Fruit fly (Drosophila melanogaster) whole organism, embryonic: Measurements from ENCODE around the gene CG17221.
A peak's percentile ranks its signal among the peaks of the same experiment; 100 is the strongest.

ENCODE experiments used
- Atf6 ChIP-seq: fragments of 200-800 bp; sonication (Bioruptor generic); IDR thresholded peaks from 2 replicates; pipeline ENCODE4 v1.3.6; 2022; ENCODE audit warnings: missing biosample characterization, missing genetic modification characterization
- CG10979 ChIP-seq: fragments of 200-800 bp; sonication (Bioruptor generic); optimal IDR thresholded peaks from 2 replicates; lab custom pipeline; 2018; ENCODE audit warnings: missing biosample characterization, mild to moderate bottlenecking, missing genetic modification characterization, moderate library complexity
- CG11247 ChIP-seq: fragments of 200-800 bp; sonication (Bioruptor generic); IDR thresholded peaks from 2 replicates; pipeline ENCODE4 v1.3.6; 2022; ENCODE audit warnings: missing biosample characterization, missing genetic modification characterization
- CG11504 ChIP-seq: fragments of 200-800 bp; sonication (Bioruptor generic); optimal IDR thresholded peaks from 3 replicates; lab custom pipeline; 2019; ENCODE audit warnings: missing biosample characterization, mild to moderate bottlenecking, missing genetic modification characterization, moderate library complexity
- CG11696 ChIP-seq: fragments of 200-800 bp; sonication (Bioruptor generic); IDR thresholded peaks from 2 replicates; pipeline ENCODE4 v1.3.6; 2022; ENCODE audit warnings: missing biosample characterization, missing genetic modification characterization
- CG12236 ChIP-seq: fragments of 200-800 bp; sonication (Bioruptor generic); optimal IDR thresholded peaks from 2 replicates; lab custom pipeline; 2016; ENCODE audit warnings: missing biosample characterization, missing genetic modification characterization
- CG12391 ChIP-seq: fragments of 200-800 bp; sonication (Bioruptor generic); optimal IDR thresholded peaks from 3 replicates; lab custom pipeline; 2018; ENCODE audit warnings: missing biosample characterization, mild to moderate bottlenecking, missing genetic modification characterization, moderate library complexity
- CG13296 ChIP-seq: fragments of 200-800 bp; sonication (Bioruptor generic); optimal IDR thresholded peaks from 3 replicates; lab custom pipeline; 2018; ENCODE audit warnings: missing biosample characterization, mild to moderate bottlenecking, missing genetic modification characterization
- CG14860 ChIP-seq: fragments of 200-800 bp; sonication (Bioruptor generic); IDR thresholded peaks from 3 replicates; pipeline ENCODE4 v1.3.6; 2022; ENCODE audit warnings: missing biosample characterization, missing genetic modification characterization; ENCODE audit not compliant: partially characterized antibody
- CG14965 ChIP-seq: fragments of 200-800 bp; sonication (Bioruptor generic); optimal IDR thresholded peaks from 2 replicates; lab custom pipeline; 2016; ENCODE audit warnings: missing biosample characterization, missing genetic modification characterization, borderline replicate concordance
- CG16863 ChIP-seq: fragments of 200-800 bp; sonication (Bioruptor generic); optimal IDR thresholded peaks from 3 replicates; lab custom pipeline; 2016; ENCODE audit warnings: missing biosample characterization, missing genetic modification characterization
- CG2129 ChIP-seq: fragments of 200-800 bp; sonication (Bioruptor generic); IDR thresholded peaks from 2 replicates; pipeline ENCODE4 v1.3.6; 2022; ENCODE audit warnings: missing biosample characterization, missing genetic modification characterization; ENCODE audit not compliant: partially characterized antibody
- CG3065 ChIP-seq: fragments of 200-800 bp; sonication (Bioruptor generic); optimal IDR thresholded peaks from 2 replicates; lab custom pipeline; 2016; ENCODE audit warnings: missing biosample characterization, missing genetic modification characterization
- CG7357 ChIP-seq: fragments of 200-800 bp; sonication (Bioruptor generic); IDR thresholded peaks from 3 replicates; pipeline ENCODE4 v1.3.6; 2022; ENCODE audit warnings: missing biosample characterization, missing genetic modification characterization
- CG7963 ChIP-seq: fragments of 200-800 bp; sonication (Bioruptor generic); IDR thresholded peaks from 3 replicates; pipeline ENCODE4 v1.3.6; 2022; ENCODE audit warnings: missing biosample characterization, missing genetic modification characterization; ENCODE audit not compliant: partially characterized antibody
- CG8281 ChIP-seq: fragments of 200-800 bp; sonication (Bioruptor generic); optimal IDR thresholded peaks from 2 replicates; lab custom pipeline; 2018; ENCODE audit warnings: missing biosample characterization, mild to moderate bottlenecking, missing genetic modification characterization, moderate library complexity
- CHES-1-like ChIP-seq: fragments of 200-800 bp; sonication (Bioruptor generic); optimal IDR thresholded peaks from 2 replicates; lab custom pipeline; 2016; ENCODE audit warnings: missing biosample characterization, missing genetic modification characterization
- Dbx ChIP-seq: fragments of 200-800 bp; sonication (Bioruptor generic); IDR thresholded peaks from 3 replicates; pipeline ENCODE4 v1.3.6; 2022; ENCODE audit warnings: missing biosample characterization, missing genetic modification characterization
- Dp ChIP-seq: fragments of 200-800 bp; sonication (Bioruptor generic); optimal IDR thresholded peaks from 2 replicates; lab custom pipeline; 2018; ENCODE audit warnings: missing biosample characterization, mild to moderate bottlenecking, missing genetic modification characterization, moderate library complexity
- ERR ChIP-seq: fragments of 200-800 bp; sonication (Bioruptor generic); optimal IDR thresholded peaks from 2 replicates; lab custom pipeline; 2016; ENCODE audit warnings: missing biosample characterization, missing genetic modification characterization
- Fer1 ChIP-seq: fragments of 200-800 bp; sonication (Bioruptor generic); optimal IDR thresholded peaks from 2 replicates; lab custom pipeline; 2017; ENCODE audit warnings: missing biosample characterization, mild to moderate bottlenecking, missing genetic modification characterization
- Gsc ChIP-seq: fragments of 200-800 bp; sonication (Bioruptor generic); IDR thresholded peaks from 2 replicates; pipeline ENCODE4 v1.3.6; 2022; ENCODE audit warnings: missing biosample characterization, missing genetic modification characterization
- HLH4C ChIP-seq: fragments of 200-800 bp; sonication (Bioruptor generic); IDR thresholded peaks from 3 replicates; pipeline ENCODE4 v1.3.6; 2022; ENCODE audit warnings: missing biosample characterization, missing genetic modification characterization; ENCODE audit not compliant: partially characterized antibody
- MBD-R2 ChIP-seq: fragments of 200-800 bp; sonication (Bioruptor generic); IDR thresholded peaks from 2 replicates; pipeline ENCODE4 v1.3.6; 2022; ENCODE audit warnings: missing biosample characterization, missing genetic modification characterization
- MESR4 ChIP-seq: fragments of 200-800 bp; sonication (Bioruptor generic); optimal IDR thresholded peaks from 2 replicates; lab custom pipeline; 2018; ENCODE audit warnings: missing biosample characterization, mild to moderate bottlenecking, missing genetic modification characterization, moderate library complexity
- Oli ChIP-seq: fragments of 200-800 bp; sonication (Bioruptor generic); optimal IDR thresholded peaks from 2 replicates; lab custom pipeline; 2018; ENCODE audit warnings: missing biosample characterization, mild to moderate bottlenecking, missing genetic modification characterization, moderate library complexity
- Sry-δ ChIP-seq: fragments of 200-800 bp; sonication (Bioruptor generic); optimal IDR thresholded peaks from 2 replicates; lab custom pipeline; 2016; ENCODE audit warnings: missing biosample characterization, missing genetic modification characterization
- TFAM ChIP-seq: fragments of 200-800 bp; sonication (Bioruptor generic); optimal IDR thresholded peaks from 2 replicates; lab custom pipeline; 2017; ENCODE audit warnings: missing biosample characterization, missing genetic modification characterization, inconsistent platforms
- amos ChIP-seq: fragments of 200-800 bp; sonication (Bioruptor generic); IDR thresholded peaks from 2 replicates; pipeline ENCODE4 v1.3.6; 2022; ENCODE audit warnings: missing biosample characterization, missing genetic modification characterization; ENCODE audit not compliant: partially characterized antibody
- ase ChIP-seq: fragments of 200-800 bp; sonication (Bioruptor generic); IDR thresholded peaks from 3 replicates; pipeline ENCODE4 v1.3.6; 2022; ENCODE audit warnings: missing biosample characterization, missing genetic modification characterization
- caup ChIP-seq: fragments of 200-800 bp; sonication (Bioruptor generic); optimal IDR thresholded peaks from 3 replicates; lab custom pipeline; 2017; ENCODE audit warnings: missing biosample characterization, mild to moderate bottlenecking, missing genetic modification characterization, moderate library complexity; ENCODE audit not compliant: severe bottlenecking
- chinmo ChIP-seq: fragments of 200-800 bp; sonication (Bioruptor generic); IDR thresholded peaks from 4 replicates; pipeline ENCODE4 v1.3.6; 2022; ENCODE audit warnings: missing biosample characterization, missing genetic modification characterization; ENCODE audit not compliant: partially characterized antibody
- fd3F ChIP-seq: fragments of 200-800 bp; sonication (Bioruptor generic); optimal IDR thresholded peaks from 2 replicates; lab custom pipeline; 2018; ENCODE audit warnings: missing biosample characterization, mild to moderate bottlenecking, missing genetic modification characterization, moderate library complexity
- fu2 ChIP-seq: fragments of 200-800 bp; sonication (Bioruptor generic); optimal IDR thresholded peaks from 2 replicates; lab custom pipeline; 2016; ENCODE audit warnings: missing biosample characterization, missing genetic modification characterization
- gsb ChIP-seq: fragments of 200-800 bp; sonication (Bioruptor generic); IDR thresholded peaks from 2 replicates; pipeline ENCODE4 v1.3.6; 2022; ENCODE audit warnings: missing biosample characterization, missing genetic modification characterization
- ham ChIP-seq: fragments of 200-800 bp; sonication (Bioruptor generic); IDR thresholded peaks from 2 replicates; pipeline ENCODE4 v1.3.6; 2022; ENCODE audit warnings: missing biosample characterization, missing genetic modification characterization
- jing ChIP-seq: fragments of 200-800 bp; sonication (Bioruptor generic); optimal IDR thresholded peaks from 2 replicates; lab custom pipeline; 2018; ENCODE audit warnings: missing biosample characterization, mild to moderate bottlenecking, missing genetic modification characterization
- lmd ChIP-seq: fragments of 200-800 bp; sonication (Bioruptor generic); IDR thresholded peaks from 2 replicates; pipeline ENCODE4 v1.3.6; 2022; ENCODE audit warnings: missing biosample characterization, missing genetic modification characterization
- nmo ChIP-seq: fragments of 200-800 bp; sonication (Bioruptor generic); optimal IDR thresholded peaks from 2 replicates; lab custom pipeline; 2018; ENCODE audit warnings: missing biosample characterization, mild to moderate bottlenecking, missing genetic modification characterization, moderate library complexity
- nom ChIP-seq: fragments of 200-800 bp; sonication (Bioruptor generic); optimal IDR thresholded peaks from 2 replicates; lab custom pipeline; 2017; ENCODE audit warnings: missing biosample characterization, missing genetic modification characterization, mild to moderate bottlenecking, moderate library complexity, missing genetic modification reagents
- onecut ChIP-seq: fragments of 200-800 bp; sonication (Bioruptor generic); IDR thresholded peaks from 2 replicates; pipeline ENCODE4 v1.3.6; 2022; ENCODE audit warnings: missing biosample characterization, missing genetic modification characterization
- pnt ChIP-seq: fragments of 200-800 bp; sonication (Bioruptor generic); optimal IDR thresholded peaks from 3 replicates; lab custom pipeline; 2016; ENCODE audit warnings: missing biosample characterization, missing genetic modification characterization
- pros ChIP-seq: fragments of 200-800 bp; sonication (Bioruptor generic); optimal IDR thresholded peaks from 3 replicates; lab custom pipeline; 2019; ENCODE audit warnings: missing biosample characterization, mild to moderate bottlenecking, missing genetic modification characterization, moderate library complexity
- sima ChIP-seq: fragments of 200-800 bp; sonication (Bioruptor generic); optimal IDR thresholded peaks from 2 replicates; lab custom pipeline; 2016; ENCODE audit warnings: missing biosample characterization, missing genetic modification characterization
- sug ChIP-seq: fragments of 200-800 bp; optimal IDR thresholded peaks from 2 replicates; lab custom pipeline; 2019; ENCODE audit warnings: missing biosample characterization, mild to moderate bottlenecking, missing genetic modification characterization, moderate library complexity
- tgo ChIP-seq: fragments of 200-800 bp; sonication (Bioruptor generic); IDR thresholded peaks from 3 replicates; pipeline ENCODE4 v1.3.6; 2022; ENCODE audit warnings: missing biosample characterization, missing genetic modification characterization
- usp ChIP-seq: fragments of >200 bp; optimal IDR thresholded peaks from 2 replicates; lab custom pipeline; 2017; ENCODE audit warnings: missing biosample characterization, missing genetic modification characterization
- wek ChIP-seq: fragments of 200-800 bp; sonication (Bioruptor generic); optimal IDR thresholded peaks from 3 replicates; lab custom pipeline; 2018; ENCODE audit warnings: missing biosample characterization, mild to moderate bottlenecking, missing genetic modification characterization, moderate library complexity
- wor ChIP-seq: fragments of 200-800 bp; sonication (Bioruptor generic); IDR thresholded peaks from 2 replicates; pipeline ENCODE4 v1.3.6; 2022; ENCODE audit warnings: missing biosample characterization, missing genetic modification characterization
- zf30C ChIP-seq: fragments of 200-800 bp; sonication (Bioruptor generic); optimal IDR thresholded peaks from 3 replicates; lab custom pipeline; 2018; ENCODE audit warnings: missing biosample characterization, mild to moderate bottlenecking, missing genetic modification characterization
- zfh1 ChIP-seq: fragments of 200-800 bp; sonication (Bioruptor generic); IDR thresholded peaks from 3 replicates; pipeline ENCODE4 v1.3.6; 2022; ENCODE audit warnings: missing biosample characterization, missing genetic modification characterization

CG17221 gene

dm6 chr2L:2992664-2993174, 47.1 kb upstream of the CG17221 start, which contains the start of the genes okr and CG3558 (continued):
- TF ChIP-seq CG8281 = no peak
- TF ChIP-seq pros (GFP tag; lab: Kevin White, UChicago) = no peak
- no peak for TF ChIP-seq zfh1 (GFP tag; lab: Robert Waterston, UW)
- no peak for TF ChIP-seq ERR (GFP tag; lab: Kevin White, UChicago)
- no peak for TF ChIP-seq caup (GFP tag; lab: Kevin White, UChicago)
- peak; percentile 86 for TF ChIP-seq Dp (GFP tag; lab: Kevin White, UChicago)
- TF ChIP-seq CG14965 (GFP tag; lab: Kevin White, UChicago) = no peak
- TF ChIP-seq ham (GFP tag; lab: Robert Waterston, UW) = no peak
- TF ChIP-seq CG12391 (tag; lab: Kevin White, UChicago) = peak; percentile 9
- no peak for TF ChIP-seq chinmo
- peak; percentile 80 for TF ChIP-seq MBD-R2
- TF ChIP-seq CG2129 = peak; percentile 77
- no peak for TF ChIP-seq Fer1 (GFP tag; lab: Kevin White, UChicago)
- TF ChIP-seq nom (GFP tag; lab: Kevin White, UChicago) = no peak
- no peak for TF ChIP-seq ase (GFP tag; lab: Robert Waterston, UW)
- TF ChIP-seq usp (GFP tag; lab: Kevin White, UChicago) = no peak
- no peak for TF ChIP-seq jing (GFP tag; lab: Kevin White, UChicago)
- peak; percentile 89 for TF ChIP-seq Sry-δ (GFP tag; lab: Kevin White, UChicago)
- no peak for TF ChIP-seq wek
- no peak for TF ChIP-seq CG12236
- no peak for TF ChIP-seq zf30C (GFP tag; lab: Kevin White, UChicago)
- TF ChIP-seq fd3F (GFP tag; lab: Kevin White, UChicago) = no peak
- TF ChIP-seq CG7357 (GFP tag; lab: Robert Waterston, UW) = no peak
- TF ChIP-seq CG13296 (GFP tag; lab: Kevin White, UChicago) = no peak
- no peak for TF ChIP-seq Gsc (GFP tag; lab: Robert Waterston, UW)
- TF ChIP-seq lmd (GFP tag; lab: Robert Waterston, UW) = no peak
- TF ChIP-seq sug (tag; lab: Kevin White, UChicago) = no peak
- TF ChIP-seq wor (GFP tag; lab: Robert Waterston, UW) = no peak
- TF ChIP-seq CG7963 = peak; percentile 58; the same call in 2 of the 3 replicates
- TF ChIP-seq nmo (GFP tag; lab: Kevin White, UChicago) = peak; percentile 39
- no peak for TF ChIP-seq tgo (GFP tag; lab: Robert Waterston, UW)
- no peak for TF ChIP-seq sima
- TF ChIP-seq pnt (GFP tag; lab: Kevin White, UChicago) = no peak
- TF ChIP-seq Oli (tag; lab: Kevin White, UChicago) = no peak
- no peak for TF ChIP-seq gsb
- peak; percentile 81 for TF ChIP-seq CG14860 (GFP tag; lab: Robert Waterston, UW)
- TF ChIP-seq CG11696 (GFP tag; lab: Robert Waterston, UW) = no peak
- no peak for TF ChIP-seq CG3065 (GFP tag; lab: Kevin White, UChicago)
- no peak for TF ChIP-seq Atf6 (GFP tag; lab: Robert Waterston, UW)
- peak; percentile 72 for TF ChIP-seq MESR4 (GFP tag; lab: Kevin White, UChicago)
- no peak for TF ChIP-seq CG11504 (tag; lab: Kevin White, UChicago)
- TF ChIP-seq CHES-1-like (GFP tag; lab: Kevin White, UChicago) = no peak
- TF ChIP-seq amos (GFP tag; lab: Robert Waterston, UW) = peak; percentile 83
- no peak for TF ChIP-seq TFAM (GFP tag; lab: Kevin White, UChicago)
- TF ChIP-seq CG16863 (GFP tag; lab: Kevin White, UChicago) = no peak
- no peak for TF ChIP-seq Dbx (GFP tag; lab: Robert Waterston, UW)
- no peak for TF ChIP-seq onecut (GFP tag; lab: Robert Waterston, UW)
- TF ChIP-seq CG10979 = no peak
- no peak for TF ChIP-seq fu2 (GFP tag; lab: Kevin White, UChicago)
- TF ChIP-seq HLH4C (GFP tag; lab: Robert Waterston, UW) = peak; percentile 78
- TF ChIP-seq CG11247 = no peak
